Worm (Caenorhabditis elegans): ENCODE measurements around the gene K11H12.6.

- no peak for TF ChIP-seq C04F5.9 (tag; optimal IDR thresholded peaks at IDR 0.05)
- no peak for TF ChIP-seq lin-39 (tag; optimal IDR thresholded peaks at IDR 0.05)
- TF ChIP-seq lsy-2 (tag; optimal IDR thresholded peaks at IDR 0.05) = no peak
- TF ChIP-seq ama-1 (optimal IDR thresholded peaks at IDR 0.05) = no peak
- no peak for TF ChIP-seq snpc-4 (tag; optimal IDR thresholded peaks at IDR 0.05)
- no peak for TF ChIP-seq unc-62 (GFP tag; optimal IDR thresholded peaks at IDR 0.05)
- no peak for TF ChIP-seq xbp-1 (tag; optimal IDR thresholded peaks at IDR 0.05)
- TF ChIP-seq alr-1 (tag; optimal IDR thresholded peaks at IDR 0.05; ENCODE audit: borderline replicate concordance) = no peak
- no peak for TF ChIP-seq snu-23 (GFP tag; optimal IDR thresholded peaks at IDR 0.05)
- no peak for TF ChIP-seq mep-1 (tag; optimal IDR thresholded peaks at IDR 0.05)
- TF ChIP-seq nhr-237 (tag; optimal IDR thresholded peaks at IDR 0.05) = no peak
- TF ChIP-seq egl-13 (tag; optimal IDR thresholded peaks at IDR 0.05) = no peak
- no peak for TF ChIP-seq nhr-11 (tag; optimal IDR thresholded peaks at IDR 0.05)
- TF ChIP-seq blmp-1 (tag; optimal IDR thresholded peaks at IDR 0.05) = no peak
Measured at ce11 chrIV:633565-633964, 33.5 kb upstream of the K11H12.6 start.
